Worm (Caenorhabditis elegans): Measurements from ENCODE around the gene C17G1.5.

The C17G1.5 gene

ce11 chrX:9941379-9941778, 2.8 kb downstream of the C17G1.5 start:
- TF ChIP-seq jun-1 (tag; optimal IDR thresholded peaks at IDR 0.05) (no peak), rnt-1 (tag; optimal IDR thresholded peaks at IDR 0.05) (no peak), pax-3 (tag; optimal IDR thresholded peaks at IDR 0.05) (no peak), snu-23 (GFP tag; optimal IDR thresholded peaks at IDR 0.05) (peak; percentile 29), lin-39 (tag; optimal IDR thresholded peaks at IDR 0.05) (no peak), zip-4 (GFP tag; optimal IDR thresholded peaks at IDR 0.05) (no peak), tbx-2 (tag; optimal IDR thresholded peaks at IDR 0.05) (no peak), nhr-90 (tag; optimal IDR thresholded peaks at IDR 0.05; ENCODE audit: poor library complexity) (peak; percentile 11), zag-1 (tag; optimal IDR thresholded peaks at IDR 0.05) (no peak), ztf-11 (tag; optimal IDR thresholded peaks at IDR 0.05) (peak in 1 of 2 experiments; percentile 31), blmp-1 (tag; optimal IDR thresholded peaks at IDR 0.05) (peak; percentile 51), mep-1 (tag; optimal IDR thresholded peaks at IDR 0.05) (peak; percentile 2), nhr-12 (tag; optimal IDR thresholded peaks at IDR 0.05) (no peak), nhr-84 (tag; optimal IDR thresholded peaks at IDR 0.05) (no peak), hpl-2 (GFP tag; optimal IDR thresholded peaks at IDR 0.05) (no peak), C04F5.9 (tag; optimal IDR thresholded peaks at IDR 0.05) (no peak), aly-2 (tag; optimal IDR thresholded peaks at IDR 0.05) (no peak), unc-62 (GFP tag; optimal IDR thresholded peaks at IDR 0.05) (no peak), lin-15B (tag; optimal IDR thresholded peaks at IDR 0.05) (no peak), alr-1 (tag; optimal IDR thresholded peaks at IDR 0.05; ENCODE audit: borderline replicate concordance) (no peak)

ce11 chrX:9948528-9948927, 9.9 kb downstream of the C17G1.5 start:
- TF ChIP-seq efl-1 (optimal IDR thresholded peaks at IDR 0.05) (no peak), efl-1 (GFP tag; optimal IDR thresholded peaks at IDR 0.05 in 1 of 2) (peak in 1 of 2 experiments; percentile 35), zag-1 (tag; optimal IDR thresholded peaks at IDR 0.05) (no peak), hpl-2 (GFP tag; optimal IDR thresholded peaks at IDR 0.05) (no peak), snu-23 (GFP tag; optimal IDR thresholded peaks at IDR 0.05) (no peak), unc-30 (tag; optimal IDR thresholded peaks at IDR 0.05) (no peak)

- TF ChIP-seq sptf-1 (tag; optimal IDR thresholded peaks at IDR 0.05), result no peak
- TF ChIP-seq blmp-1 (tag; optimal IDR thresholded peaks at IDR 0.05), result peak; percentile 58
Measured at ce11 chrX:9948963-9949362, 10.4 kb downstream of the C17G1.5 start, which contains the start of gene nas-37. nas-37 (minus strand) TSS chrX:9949063.

ce11 chrX:9954483-9955041, 16.0 kb downstream of the C17G1.5 start, which contains the start of gene cysl-1:
cysl-1 (minus strand) TSS chrX:9954533.
- TF ChIP-seq snpc-4 (tag; optimal IDR thresholded peaks at IDR 0.05) (no peak), sox-4 (tag; optimal IDR thresholded peaks at IDR 0.05) (peak; percentile 16), zip-4 (GFP tag; optimal IDR thresholded peaks at IDR 0.05) (no peak), nhr-76 (tag; optimal IDR thresholded peaks at IDR 0.05) (no peak), zag-1 (tag; optimal IDR thresholded peaks at IDR 0.05) (no peak), sptf-1 (tag; optimal IDR thresholded peaks at IDR 0.05) (no peak), C16A3.4 (tag; optimal IDR thresholded peaks at IDR 0.05) (no peak), pax-3 (tag; optimal IDR thresholded peaks at IDR 0.05) (no peak), lin-15B (tag; optimal IDR thresholded peaks at IDR 0.05) (no peak), nhr-71 (tag; optimal IDR thresholded peaks at IDR 0.05) (peak; percentile 23), mep-1 (tag; optimal IDR thresholded peaks at IDR 0.05) (no peak), nhr-19 (GFP tag; conservative IDR thresholded peaks at IDR 0.05) (no peak), egl-13 (tag; optimal IDR thresholded peaks at IDR 0.05) (no peak), mab-9 (GFP tag; IDR thresholded peaks at IDR 0.05) (no peak), ceh-90 (tag; optimal IDR thresholded peaks at IDR 0.05) (no peak), snu-23 (GFP tag; optimal IDR thresholded peaks at IDR 0.05) (no peak), pqm-1 (tag; optimal IDR thresholded peaks at IDR 0.05) (no peak), fos-1 (tag; optimal IDR thresholded peaks at IDR 0.05) (no peak), lin-14 (GFP tag; optimal IDR thresholded peaks at IDR 0.05) (peak; percentile 41), hlh-4 (tag; optimal IDR thresholded peaks at IDR 0.05) (no peak), elt-3 (tag; optimal IDR thresholded peaks at IDR 0.05) (peak in 1 of 6 experiments; percentile 8), grh-1 (GFP tag; IDR thresholded peaks at IDR 0.05) (no peak), nhr-85 (tag) (no peak), nhr-20 (tag; optimal IDR thresholded peaks at IDR 0.05) (no peak), sup-37 (GFP tag; optimal IDR thresholded peaks at IDR 0.05) (no peak), unc-98 (GFP tag; IDR thresholded peaks at IDR 0.05) (no peak), ceh-88 (GFP tag; IDR thresholded peaks at IDR 0.05) (no peak), tlp-1 (tag; optimal IDR thresholded peaks at IDR 0.05) (no peak), skn-1 (tag; optimal IDR thresholded peaks at IDR 0.05) (no peak), Y116A8C.19 (tag; optimal IDR thresholded peaks at IDR 0.05; ENCODE audit: borderline replicate concordance) (no peak), hpl-2 (GFP tag; optimal IDR thresholded peaks at IDR 0.05) (no peak), rnt-1 (tag; optimal IDR thresholded peaks at IDR 0.05) (peak; percentile 8)

Measured in whole organism, L1 larva.